Worm (Caenorhabditis elegans): ENCODE measurements around the gene str-45.

The str-45 gene

ce11 chrV:15143798-15144197, 15.0 kb upstream of the str-45 start, which contains the start of gene K08F9.4:
Gene K08F9.4, plus strand, starts transcription at chrV:15144019.
- TF ChIP-seq W03F9.2 (tag; optimal IDR thresholded peaks at IDR 0.05) (peak; percentile 64), him-1 (tag; optimal IDR thresholded peaks at IDR 0.05) (no peak)

DNA sequence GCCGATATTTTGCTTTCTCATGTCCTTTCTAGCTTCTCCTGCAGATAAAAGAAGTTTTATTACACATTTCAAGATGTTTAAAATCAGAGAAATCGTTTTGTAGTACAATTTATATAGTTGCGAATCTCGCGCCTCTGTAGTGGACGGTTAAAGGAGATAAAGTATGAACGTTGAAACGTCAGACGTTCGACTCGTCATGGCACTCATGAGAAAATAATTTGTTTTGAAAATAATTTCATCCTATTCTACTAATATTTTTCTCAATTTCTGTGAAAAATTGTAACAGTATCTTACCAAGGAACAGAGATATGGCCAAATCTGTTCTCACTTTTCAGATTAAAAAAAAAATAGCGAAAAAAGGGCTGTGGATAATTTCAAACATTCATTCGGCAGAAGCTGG, 11.0 kb upstream of the str-45 start, which contains the start of gene T09F5.20:
TSS of gene T09F5.20 (minus strand) at position 101 of the 400 bp plus-strand sequence.
- TF ChIP-seq him-1 (tag; optimal IDR thresholded peaks at IDR 0.05) (no peak), dao-5 (tag; optimal IDR thresholded peaks at IDR 0.05) (no peak)

DNA sequence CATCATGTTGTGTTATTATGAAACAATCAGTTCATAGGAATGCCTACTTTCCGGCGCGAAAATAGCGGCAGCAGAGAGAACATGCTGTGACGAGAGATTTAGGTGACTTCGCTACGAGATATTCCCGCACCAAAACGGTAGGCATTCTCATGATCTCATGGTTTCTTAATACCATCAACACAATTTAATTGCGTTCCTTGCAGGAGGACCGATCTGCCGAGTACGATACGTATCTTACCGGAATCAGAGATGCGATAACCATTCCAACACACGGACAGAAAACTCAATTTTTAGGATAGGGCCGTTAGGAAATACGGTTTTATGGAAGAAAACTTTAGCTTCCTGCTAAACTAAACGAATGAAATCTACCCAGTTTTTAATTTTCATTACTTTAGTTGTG, 10.0 kb upstream of the str-45 start, which contains the start of gene T09F5.1:
TSS of gene T09F5.1 (plus strand) at position 301 of the 400 bp plus-strand sequence.
- TF ChIP-seq W03F9.2 (tag; optimal IDR thresholded peaks at IDR 0.05): no peak
- no peak for TF ChIP-seq him-1 (tag; optimal IDR thresholded peaks at IDR 0.05)
- TF ChIP-seq dao-5 (tag; optimal IDR thresholded peaks at IDR 0.05): no peak

DNA sequence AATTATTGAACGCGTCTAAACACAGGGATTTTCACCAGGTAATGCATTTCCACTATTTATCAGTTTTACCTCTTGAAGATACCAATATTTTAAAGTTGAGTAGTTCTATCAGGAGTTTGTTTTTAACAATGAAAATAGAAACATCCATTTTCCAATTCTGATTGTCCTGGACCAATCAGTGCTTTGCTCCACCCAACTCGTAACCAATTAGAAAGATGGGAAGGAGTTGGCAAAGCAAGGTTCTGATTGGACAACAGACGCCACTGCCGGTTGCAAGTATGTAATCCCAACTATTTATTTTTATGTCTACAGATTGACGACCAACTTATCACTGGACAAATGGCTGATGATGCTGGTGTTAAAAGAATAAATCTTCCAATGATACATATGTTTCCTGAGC, 8.6 kb upstream of the str-45 start:
- TF ChIP-seq him-1 (tag; optimal IDR thresholded peaks at IDR 0.05) (no peak), W03F9.2 (tag; optimal IDR thresholded peaks at IDR 0.05) (no peak), dao-5 (tag; optimal IDR thresholded peaks at IDR 0.05) (no peak)

DNA sequence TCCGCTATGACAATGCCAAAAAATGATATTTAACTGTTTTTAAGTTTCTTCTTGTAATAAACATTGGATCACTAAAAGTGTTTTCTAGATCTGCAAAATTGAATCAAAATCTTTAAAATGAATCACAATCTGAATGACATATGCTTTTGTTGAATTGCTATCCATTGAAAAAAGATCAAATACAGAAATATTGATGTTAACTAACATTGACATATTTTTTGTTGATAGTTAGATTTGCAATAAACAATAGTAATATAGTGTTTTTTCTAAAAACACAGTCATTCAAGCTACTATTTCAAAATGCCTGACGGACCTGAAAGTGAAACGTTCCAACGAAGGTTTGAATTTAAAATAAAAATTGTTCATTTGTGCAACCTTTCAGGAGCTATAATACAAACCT, 8.1 kb upstream of the str-45 start, which contains the start of gene T09F5.2:
TSS of gene T09F5.2 (plus strand) at position 301 of the 400 bp plus-strand sequence.
- TF ChIP-seq W03F9.2 (tag; optimal IDR thresholded peaks at IDR 0.05) (no peak), him-1 (tag; optimal IDR thresholded peaks at IDR 0.05) (no peak), dao-5 (tag; optimal IDR thresholded peaks at IDR 0.05) (no peak)

- no peak for TF ChIP-seq W03F9.2 (tag; optimal IDR thresholded peaks at IDR 0.05)
- no peak for TF ChIP-seq dao-5 (tag; optimal IDR thresholded peaks at IDR 0.05)
- TF ChIP-seq him-1 (tag; optimal IDR thresholded peaks at IDR 0.05): no peak
Observed at ce11 chrV:15152010-15152409, 6.8 kb upstream of the str-45 start.

DNA sequence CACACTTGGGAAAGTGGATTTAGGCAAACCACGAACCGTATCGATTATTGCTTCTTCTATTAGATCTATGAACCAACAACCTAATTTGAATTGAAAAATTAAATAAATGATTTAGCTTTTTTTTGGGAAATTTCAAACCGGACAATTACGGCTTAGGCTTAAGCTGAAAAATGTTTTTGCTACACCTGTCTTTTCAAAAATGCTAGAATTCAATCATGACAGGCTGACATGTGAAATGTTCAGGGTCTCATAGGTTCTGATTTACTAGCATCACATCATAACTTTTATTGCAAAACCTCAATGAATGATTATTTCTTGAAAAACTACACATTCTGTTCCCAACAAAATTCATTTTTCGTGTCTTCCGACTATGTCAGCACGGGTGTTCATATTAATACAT, 5.5 kb upstream of the str-45 start, which contains the start of gene srh-55:
TSS of gene srh-55 (plus strand) at position 301 of the 400 bp plus-strand sequence.
- TF ChIP-seq him-1 (tag; optimal IDR thresholded peaks at IDR 0.05) (no peak), W03F9.2 (tag; optimal IDR thresholded peaks at IDR 0.05) (no peak)

ce11 chrV:15156504-15156903, 2.3 kb upstream of the str-45 start:
- no peak for TF ChIP-seq W03F9.2 (tag; optimal IDR thresholded peaks at IDR 0.05)

ce11 chrV:15162697-15163096, 3.9 kb downstream of the str-45 start, which contains the start of gene srz-11:
Gene srz-11, plus strand, starts transcription at chrV:15163082.
- no peak for TF ChIP-seq dao-5 (tag; optimal IDR thresholded peaks at IDR 0.05)
- no peak for TF ChIP-seq him-1 (tag; optimal IDR thresholded peaks at IDR 0.05)

- TF ChIP-seq W03F9.2 (tag; optimal IDR thresholded peaks at IDR 0.05): no peak
- TF ChIP-seq him-1 (tag; optimal IDR thresholded peaks at IDR 0.05): no peak
- TF ChIP-seq dao-5 (tag; optimal IDR thresholded peaks at IDR 0.05): no peak
Observed at ce11 chrV:15175459-15175858, 16.7 kb downstream of the str-45 start, which contains the start of gene clec-47. Gene clec-47, plus strand, starts transcription at chrV:15175759.

ce11 chrV:15179757-15180156, 21.0 kb downstream of the str-45 start, which contains the start of gene T09F5.10:
Gene T09F5.10, plus strand, starts transcription at chrV:15180057.
- TF ChIP-seq him-1 (tag; optimal IDR thresholded peaks at IDR 0.05) (no peak), W03F9.2 (tag; optimal IDR thresholded peaks at IDR 0.05) (no peak), dao-5 (tag; optimal IDR thresholded peaks at IDR 0.05) (no peak)

ce11 chrV:15181899-15182298, 23.1 kb downstream of the str-45 start:
- no peak for TF ChIP-seq him-1 (tag; optimal IDR thresholded peaks at IDR 0.05)
- no peak for TF ChIP-seq W03F9.2 (tag; optimal IDR thresholded peaks at IDR 0.05)
- no peak for TF ChIP-seq dao-5 (tag; optimal IDR thresholded peaks at IDR 0.05)

DNA sequence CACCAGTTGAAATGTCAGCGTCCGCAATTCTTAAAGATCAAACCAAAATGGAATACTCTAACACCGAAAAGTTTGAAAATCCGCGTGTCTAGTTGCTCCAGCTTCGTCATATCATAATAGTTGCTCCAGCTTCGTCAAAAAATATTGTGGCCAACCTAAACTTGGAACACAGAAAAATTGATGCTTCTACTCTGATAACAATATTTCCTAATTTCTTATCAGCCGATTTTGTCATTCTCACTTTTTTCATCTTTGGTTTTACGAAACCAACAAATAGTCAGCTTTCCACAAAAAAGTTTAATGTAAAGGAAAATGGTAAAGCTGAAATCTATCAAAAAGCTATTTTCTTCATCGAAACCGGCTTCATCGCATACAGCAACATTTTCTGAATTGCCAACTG, 23.6 kb downstream of the str-45 start, which contains the start of gene fbxa-84:
TSS of gene fbxa-84 (plus strand) at position 34 of the 400 bp plus-strand sequence.
- no peak for TF ChIP-seq him-1 (tag; optimal IDR thresholded peaks at IDR 0.05)
- no peak for TF ChIP-seq dao-5 (tag; optimal IDR thresholded peaks at IDR 0.05)
- no peak for TF ChIP-seq W03F9.2 (tag; optimal IDR thresholded peaks at IDR 0.05)

DNA sequence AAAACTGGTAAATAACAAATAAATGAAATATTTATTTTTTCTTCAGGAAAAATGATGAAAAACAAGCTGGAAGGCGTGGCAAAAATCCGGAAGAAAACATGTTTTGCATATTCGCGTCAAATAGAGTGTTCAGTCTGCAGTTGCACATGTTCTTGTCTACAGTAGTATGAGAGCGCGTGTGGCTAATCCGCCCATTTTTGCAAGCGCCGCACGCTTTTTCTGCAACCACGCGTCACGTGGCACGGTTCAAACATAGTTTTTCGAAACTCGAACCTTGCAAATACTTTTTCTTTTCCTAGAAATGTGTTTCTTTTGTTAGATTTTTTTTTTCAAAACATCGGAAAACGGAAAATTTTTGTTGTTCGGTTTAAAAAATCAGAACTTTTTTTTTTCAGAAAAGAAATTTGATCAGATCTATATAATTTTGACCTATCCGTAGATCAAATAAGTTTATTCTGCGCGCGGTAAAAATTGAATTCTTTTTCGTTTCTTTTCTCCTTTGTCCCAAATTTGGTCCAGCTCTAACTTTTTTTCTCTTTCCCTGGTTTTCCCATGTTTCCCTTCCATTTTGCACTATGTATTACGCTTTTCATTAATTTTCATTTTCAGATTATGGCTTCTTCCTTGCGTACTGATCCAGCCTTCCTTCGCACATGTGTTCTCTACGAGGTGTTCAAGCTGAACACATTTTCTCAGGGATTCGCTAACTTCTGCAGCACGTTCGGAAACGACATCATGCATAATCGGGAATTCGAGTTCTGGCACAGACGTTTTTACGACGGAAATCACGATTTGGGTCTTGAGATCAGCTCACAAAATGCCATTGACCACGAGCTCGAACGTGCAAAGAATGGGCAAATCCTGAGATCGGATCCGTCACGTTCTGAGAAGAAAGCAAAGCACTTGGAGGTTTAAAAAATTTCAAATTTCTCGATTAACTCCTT, 25.6 kb downstream of the str-45 start, which contains the start of gene Y75B12B.1:
TSS of gene Y75B12B.1 (plus strand) at position 603 of the 944 bp plus-strand sequence.
- TF ChIP-seq W03F9.2 (tag; optimal IDR thresholded peaks at IDR 0.05) (peak; percentile 52), him-1 (tag; optimal IDR thresholded peaks at IDR 0.05) (no peak), dao-5 (tag; optimal IDR thresholded peaks at IDR 0.05) (no peak)
